Worm (Caenorhabditis elegans): ENCODE measurements around the gene lars-1.

lars-1 gene

DNA sequence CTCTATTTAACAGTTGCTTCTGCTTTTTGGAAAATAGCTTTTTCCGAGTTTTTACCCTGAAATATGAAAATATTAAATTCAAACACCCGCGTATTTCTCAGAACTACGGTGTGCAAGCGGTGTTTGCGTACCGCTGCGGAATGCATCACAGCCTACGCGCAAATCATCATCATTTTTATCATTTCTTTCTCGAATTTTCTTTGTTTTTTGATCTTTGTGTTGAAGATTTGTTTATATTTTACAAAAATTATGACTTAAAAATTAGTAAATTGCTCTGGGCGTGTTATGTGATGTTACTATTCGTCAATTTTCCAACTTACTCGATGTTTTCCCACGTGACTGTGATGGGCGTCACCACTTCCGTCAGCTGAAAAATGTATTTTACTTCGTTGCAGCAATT lies 35.7 kb downstream of the lars-1 start:
- TF ChIP-seq nfya-1 (tag; optimal IDR thresholded peaks at IDR 0.05; ENCODE audit: insufficient read depth) (peak; percentile 93), elt-3 (tag; optimal IDR thresholded peaks at IDR 0.05) (no peak), snpc-4 (tag; optimal IDR thresholded peaks at IDR 0.05) (peak; percentile 66), nhr-28 (tag; optimal IDR thresholded peaks at IDR 0.05) (no peak), daf-12 (tag; optimal IDR thresholded peaks at IDR 0.05) (no peak), ZK546.5 (tag; optimal IDR thresholded peaks at IDR 0.05) (no peak), egl-5 (tag; optimal IDR thresholded peaks at IDR 0.05) (no peak), lsy-12 (tag; optimal IDR thresholded peaks at IDR 0.05) (peak; percentile 56), pha-4 (tag; optimal IDR thresholded peaks at IDR 0.05) (peak; percentile 84), ztf-4 (tag; optimal IDR thresholded peaks at IDR 0.05) (no peak), mml-1 (tag; optimal IDR thresholded peaks at IDR 0.05) (no peak), ceh-9 (tag; optimal IDR thresholded peaks at IDR 0.05) (no peak), nhr-76 (tag; optimal IDR thresholded peaks at IDR 0.05) (no peak), zag-1 (tag; optimal IDR thresholded peaks at IDR 0.05) (no peak), lin-15B (tag; optimal IDR thresholded peaks at IDR 0.05) (peak; percentile 64), nhr-67 (tag; optimal IDR thresholded peaks at IDR 0.05) (no peak), ceh-28 (tag; optimal IDR thresholded peaks at IDR 0.05) (no peak), nhr-11 (tag; optimal IDR thresholded peaks at IDR 0.05) (no peak), nhr-12 (tag; optimal IDR thresholded peaks at IDR 0.05) (no peak), nhr-23 (tag; optimal IDR thresholded peaks at IDR 0.05) (peak; percentile 64), ceh-82 (tag; optimal IDR thresholded peaks at IDR 0.05) (no peak), aly-2 (tag; optimal IDR thresholded peaks at IDR 0.05) (no peak), unc-62 (GFP tag; optimal IDR thresholded peaks at IDR 0.05) (no peak), hmg-11 (tag; optimal IDR thresholded peaks at IDR 0.05) (peak; percentile 28), unc-39 (tag; optimal IDR thresholded peaks at IDR 0.05) (no peak), nhr-77 (tag; optimal IDR thresholded peaks at IDR 0.05) (no peak), elt-2 (tag; optimal IDR thresholded peaks at IDR 0.05) (peak; percentile 62), egl-27 (tag; optimal IDR thresholded peaks at IDR 0.05) (no peak), pqm-1 (tag; optimal IDR thresholded peaks at IDR 0.05) (peak; percentile 43), jun-1 (tag; optimal IDR thresholded peaks at IDR 0.05) (peak; percentile 27), tbx-2 (tag; optimal IDR thresholded peaks at IDR 0.05) (no peak), R02D3.7 (tag; optimal IDR thresholded peaks at IDR 0.05) (peak; percentile 35), sea-2 (GFP tag; optimal IDR thresholded peaks at IDR 0.05) (no peak), skn-1 (tag; optimal IDR thresholded peaks at IDR 0.05) (peak; percentile 88), nhr-43 (tag; optimal IDR thresholded peaks at IDR 0.05; ENCODE audit: poor library complexity, severe bottlenecking) (peak; percentile 29), ama-1 (optimal IDR thresholded peaks at IDR 0.05) (no peak), elt-1 (tag; optimal IDR thresholded peaks at IDR 0.05) (no peak), ztf-11 (tag; optimal IDR thresholded peaks at IDR 0.05) (no peak), nhr-237 (tag; optimal IDR thresholded peaks at IDR 0.05) (no peak), fkh-10 (GFP tag; optimal IDR thresholded peaks at IDR 0.05) (no peak), fos-1 (tag; optimal IDR thresholded peaks at IDR 0.05) (no peak), ceh-16 (tag; optimal IDR thresholded peaks at IDR 0.05) (no peak), eor-1 (tag; optimal IDR thresholded peaks at IDR 0.05) (no peak), mdl-1 (tag; optimal IDR thresholded peaks at IDR 0.05) (no peak), fkh-2 (tag; optimal IDR thresholded peaks at IDR 0.05) (no peak), nhr-25 (tag; optimal IDR thresholded peaks at IDR 0.05) (peak; percentile 63), lin-39 (tag; optimal IDR thresholded peaks at IDR 0.05) (peak; percentile 63)

DNA sequence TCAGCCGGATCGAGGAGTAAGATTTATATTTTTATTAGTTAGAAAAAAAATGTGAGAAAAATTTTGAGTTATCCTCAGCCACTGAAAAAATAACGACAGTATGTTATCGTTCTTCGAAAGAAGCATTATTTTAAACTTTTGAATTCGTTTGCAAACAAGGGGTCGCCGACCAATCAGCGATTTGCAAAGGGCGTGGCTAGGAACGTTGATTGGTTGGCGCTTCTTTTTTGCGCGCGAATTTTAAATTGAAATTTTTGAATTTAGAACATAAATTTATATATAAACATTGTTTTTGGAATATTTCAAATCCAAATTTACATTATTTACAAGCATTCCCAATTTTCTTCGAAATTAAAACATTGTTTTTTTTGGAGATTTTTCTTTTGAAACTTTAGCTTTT lies 43.4 kb downstream of the lars-1 start:
- TF ChIP-seq sea-2 (GFP tag; optimal IDR thresholded peaks at IDR 0.05) (no peak), nfya-1 (tag; optimal IDR thresholded peaks at IDR 0.05; ENCODE audit: insufficient read depth) (peak; percentile 85), ceh-28 (tag; optimal IDR thresholded peaks at IDR 0.05) (no peak), tbx-2 (tag; optimal IDR thresholded peaks at IDR 0.05) (no peak)

Data from whole organism, L3 larva.